Fruit fly (Drosophila melanogaster): Measurements from ENCODE around the gene SdhBL.

Gene SdhBL

dm6 chrX:18923531-18923930 lies 29.3 kb downstream of the SdhBL start (continued):
- TF ChIP-seq HLH3B (GFP tag; IDR thresholded peaks at IDR 0.05) (peak; percentile 62), gcm (GFP tag; optimal IDR thresholded peaks at IDR 0.05) (no peak), chn (GFP tag; optimal IDR thresholded peaks at IDR 0.05) (peak; percentile 29), CG6254 (GFP tag; optimal IDR thresholded peaks at IDR 0.05) (peak; percentile 58), CrebB (tag; optimal IDR thresholded peaks at IDR 0.05) (no peak), ranshi (GFP tag; IDR thresholded peaks at IDR 0.05) (peak; percentile 51; the same call in 1 of the 2 replicates), NfI (GFP tag; optimal IDR thresholded peaks at IDR 0.05) (peak; percentile 6), CG14050 (GFP tag; IDR thresholded peaks at IDR 0.05) (no peak), ttk (GFP tag; IDR thresholded peaks at IDR 0.05) (peak; percentile 65), CG5180 (GFP tag; optimal IDR thresholded peaks at IDR 0.05) (no peak), otp (GFP tag; IDR thresholded peaks at IDR 0.05) (peak; percentile 69; the same call in 2 of the 3 replicates), CG2199 (GFP tag; IDR thresholded peaks at IDR 0.05) (peak; percentile 63; the same call in 1 of the 3 replicates), vfl (GFP tag; optimal IDR thresholded peaks at IDR 0.05) (no peak), Oli (tag; optimal IDR thresholded peaks at IDR 0.05) (peak; percentile 63), Neu2 (GFP tag; optimal IDR thresholded peaks at IDR 0.05; ENCODE audit: borderline replicate concordance) (no peak), Myb (GFP tag; optimal IDR thresholded peaks at IDR 0.05) (no peak), Sox100B (GFP tag; optimal IDR thresholded peaks at IDR 0.05) (peak; percentile 42), crol (GFP tag; IDR thresholded peaks at IDR 0.05) (no peak), CG17361 (GFP tag; IDR thresholded peaks at IDR 0.05) (peak; percentile 51), HLHmδ (GFP tag; optimal IDR thresholded peaks at IDR 0.05) (no peak), nerfin-1 (tag; optimal IDR thresholded peaks at IDR 0.05) (no peak), tup (GFP tag; optimal IDR thresholded peaks at IDR 0.05) (no peak), CG6683 (GFP tag; optimal IDR thresholded peaks at IDR 0.05) (no peak), CG15073 (GFP tag; optimal IDR thresholded peaks at IDR 0.05) (no peak), CG18262 (tag; optimal IDR thresholded peaks at IDR 0.05) (peak; percentile 68), Bdp1 (GFP tag; optimal IDR thresholded peaks at IDR 0.05) (peak; percentile 10), Xrp1 (GFP tag; IDR thresholded peaks at IDR 0.05) (peak; percentile 78), bcd (GFP tag; optimal IDR thresholded peaks at IDR 0.05) (peak; percentile 37), Camta (GFP tag; optimal IDR thresholded peaks at IDR 0.05) (peak; percentile 11), jigr1 (GFP tag; IDR thresholded peaks at IDR 0.05) (peak; percentile 55; the same call in 1 of the 3 replicates), CG4424 (GFP tag; optimal IDR thresholded peaks at IDR 0.05) (peak; percentile 69), Med (GFP tag) (peak; percentile 85), sd (tag; optimal IDR thresholded peaks at IDR 0.05) (no peak), zen2 (GFP tag; IDR thresholded peaks at IDR 0.05; ENCODE audit: partially characterized antibody) (no peak), PHDP (tag; optimal IDR thresholded peaks at IDR 0.05) (peak; percentile 5), lbe (GFP tag; optimal IDR thresholded peaks at IDR 0.05) (no peak), lov (optimal IDR thresholded peaks at IDR 0.05) (no peak), lov (GFP tag; IDR thresholded peaks at IDR 0.05) (no peak; the same call in 2 of the 3 replicates), CG30431 (GFP tag; optimal IDR thresholded peaks at IDR 0.05) (peak; percentile 53), CG16863 (GFP tag; optimal IDR thresholded peaks at IDR 0.05) (peak; percentile 18), ken (GFP tag; IDR thresholded peaks at IDR 0.05) (peak; percentile 75; the same call in 2 of the 3 replicates), sug (tag; optimal IDR thresholded peaks at IDR 0.05) (no peak), Dad (GFP tag; optimal IDR thresholded peaks at IDR 0.05) (peak; percentile 3), Fer2 (tag; optimal IDR thresholded peaks at IDR 0.05) (no peak), CG14441 (GFP tag; IDR thresholded peaks at IDR 0.05) (peak; percentile 67), peb (GFP tag; IDR thresholded peaks at IDR 0.05) (no peak), sim (GFP tag; IDR thresholded peaks at IDR 0.05) (no peak), unpg (GFP tag; optimal IDR thresholded peaks at IDR 0.05) (peak; percentile 56), pita (GFP tag; optimal IDR thresholded peaks at IDR 0.05) (no peak), CG14965 (GFP tag; optimal IDR thresholded peaks at IDR 0.05; ENCODE audit: borderline replicate concordance) (no peak), CG17612 (GFP tag; IDR thresholded peaks at IDR 0.05) (no peak)

Measured in whole organism, embryonic.